Worm (Caenorhabditis elegans) whole organism, mixed stage, embryonic: ENCODE measurements around the gene F59A6.11.

ENCODE experiments used
- ces-1 ChIP-seq: fragments of 150-350 bp; optimal IDR thresholded peaks from 2 replicates; lab custom pipeline; 2014; ENCODE audit warnings: missing biosample characterization, missing genetic modification reagents, missing genetic modification characterization
- lin-13 ChIP-seq: fragments of 150-350 bp; optimal IDR thresholded peaks from 2 replicates; lab custom pipeline; 2014; ENCODE audit warnings: missing biosample characterization, missing genetic modification characterization
- lsy-2 ChIP-seq: fragments of 150-350 bp; optimal IDR thresholded peaks from 2 replicates; lab custom pipeline; 2014; ENCODE audit warnings: missing biosample characterization, missing genetic modification characterization
- nhr-12 ChIP-seq: fragments of 150-350 bp; optimal IDR thresholded peaks from 2 replicates; lab custom pipeline; 2014; ENCODE audit warnings: missing biosample characterization, missing genetic modification characterization
- nhr-28 ChIP-seq: fragments of 150-350 bp; optimal IDR thresholded peaks from 2 replicates; lab custom pipeline; 2014; ENCODE audit warnings: missing biosample characterization, missing genetic modification characterization
- nhr-76 ChIP-seq: sonication (generic microtip); optimal IDR thresholded peaks from 2 replicates; lab custom pipeline; 2017; ENCODE audit warnings: missing biosample characterization, missing genetic modification characterization
- sptf-1 ChIP-seq: sonication (generic microtip); optimal IDR thresholded peaks from 2 replicates; lab custom pipeline; 2017; ENCODE audit warnings: mild to moderate bottlenecking, missing genetic modification characterization, moderate library complexity, missing compliant biosample characterization
- tbx-8 ChIP-seq: fragments of 200-800 bp; sonication (Bioruptor generic); optimal IDR thresholded peaks from 2 replicates; lab custom pipeline; 2018; ENCODE audit warnings: mild to moderate bottlenecking, missing genetic modification characterization, moderate library complexity, missing compliant biosample characterization
- unc-39 ChIP-seq: fragments of 150-350 bp; optimal IDR thresholded peaks from 2 replicates; lab custom pipeline; 2014; ENCODE audit warnings: missing biosample characterization, missing genetic modification characterization
- unc-62 ChIP-seq: fragments of 150-350 bp; optimal IDR thresholded peaks from 2 replicates; lab custom pipeline; 2014; ENCODE audit warnings: missing biosample characterization, missing genetic modification reagents, missing genetic modification characterization

DNA sequence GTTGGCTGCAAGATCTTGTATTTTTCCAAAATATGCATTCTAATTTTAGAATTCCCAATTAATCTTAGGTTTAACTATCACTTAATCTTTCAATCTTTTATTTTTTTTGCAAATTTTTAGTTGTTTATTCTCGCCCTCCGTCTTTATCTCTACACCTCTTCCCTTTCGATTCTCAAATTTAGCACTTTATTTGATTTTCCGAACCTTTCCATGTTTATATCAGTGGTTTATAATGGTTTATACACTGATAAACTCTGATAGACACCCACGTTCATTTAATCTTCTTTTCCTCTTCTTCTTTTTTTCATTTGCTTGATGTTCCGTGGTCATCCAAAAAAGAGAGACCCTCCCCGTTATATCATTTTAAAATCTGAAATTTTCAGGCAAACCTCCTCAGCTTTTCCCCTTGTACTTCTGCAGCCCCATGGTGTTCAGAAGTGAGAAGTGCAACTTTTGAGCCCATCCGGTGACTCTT lies 23.9 kb upstream of the F59A6.11 start, which contains the start of the genes nsy-1 and F59A6.13:
- no peak for TF ChIP-seq ces-1
- TF ChIP-seq tbx-8 = no peak
- no peak for TF ChIP-seq lin-13 (tag; lab: Kevin White, UChicago)
- no peak for TF ChIP-seq lsy-2 (tag; lab: Kevin White, UChicago)
- TF ChIP-seq nhr-12 (tag; lab: Kevin White, UChicago) = no peak
- TF ChIP-seq unc-62 (GFP tag; lab: Kevin White, UChicago) = no peak
- no peak for TF ChIP-seq nhr-76 (tag; lab: Kevin White, UChicago)
- TF ChIP-seq nhr-28 (tag; lab: Kevin White, UChicago) = no peak
- TF ChIP-seq sptf-1 (tag; lab: Kevin White, UChicago) = no peak
- TF ChIP-seq unc-39 = no peak
